Worm (Caenorhabditis elegans): ENCODE data around the gene mrpl-12.

mrpl-12 gene

DNA sequence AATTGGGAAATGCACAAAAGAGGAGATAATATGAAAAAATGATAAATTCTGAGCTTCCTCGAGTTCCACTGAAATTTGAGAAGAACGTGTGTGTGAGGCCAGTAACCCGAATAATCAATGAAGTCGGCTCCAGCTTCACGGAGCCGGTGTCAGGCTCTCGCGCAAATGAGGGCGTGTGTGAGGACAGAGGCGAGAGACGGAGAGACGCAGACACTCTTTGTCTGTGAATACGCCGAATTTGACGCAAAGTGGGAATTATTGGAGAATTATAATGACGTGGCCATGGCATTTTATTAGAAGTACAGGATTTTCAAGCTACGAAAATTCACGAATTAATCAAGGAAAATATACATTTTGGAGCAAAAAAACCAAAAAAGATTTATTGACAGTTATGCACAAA lies 32.3 kb downstream of the mrpl-12 start (continued):
- TF ChIP-seq ZK185.1 (tag; optimal IDR thresholded peaks at IDR 0.05; ENCODE audit: poor library complexity, severe bottlenecking) (peak; percentile 35), Y95B8A.8 (GFP tag; IDR thresholded peaks at IDR 0.05) (no peak), hrde-1 (tag; optimal IDR thresholded peaks at IDR 0.05; ENCODE audit: borderline replicate concordance) (no peak), cebp-1 (GFP tag; IDR thresholded peaks at IDR 0.05) (no peak), cebp-1 (tag; optimal IDR thresholded peaks at IDR 0.05) (peak; percentile 48), Y53G8AR.9 (GFP tag; conservative IDR thresholded peaks at IDR 0.05) (0 out of 2 replicates have a peak, but pooled peaks have one; percentile 20), lin-40 (tag; optimal IDR thresholded peaks at IDR 0.05) (peak; percentile 37), ztf-25 (GFP tag; IDR thresholded peaks at IDR 0.05) (0 out of 2 replicates have a peak, but pooled peaks have one; percentile 34), lin-54 (GFP tag; optimal IDR thresholded peaks at IDR 0.05) (no peak), egl-44 (GFP tag; IDR thresholded peaks at IDR 0.05) (no peak), ama-1 (optimal IDR thresholded peaks at IDR 0.05) (no peak), ama-1 (GFP tag; optimal IDR thresholded peaks at IDR 0.05) (peak in 1 of 2 experiments; percentile 7), snpc-4 (GFP tag; optimal IDR thresholded peaks at IDR 0.05) (no peak), snpc-4 (tag; optimal IDR thresholded peaks at IDR 0.05) (peak in 1 of 4 experiments; percentile 14), lin-35 (GFP tag; optimal IDR thresholded peaks at IDR 0.05) (peak in 1 of 3 experiments; percentile 34), nfya-1 (tag; optimal IDR thresholded peaks at IDR 0.05; ENCODE audit: borderline replicate concordance, insufficient read depth) (no peak), F39B2.1 (GFP tag; IDR thresholded peaks at IDR 0.05) (no peak), gei-17 (GFP tag; optimal IDR thresholded peaks at IDR 0.05) (no peak), mxl-1 (tag; optimal IDR thresholded peaks at IDR 0.05) (no peak), Y56A3A.18 (GFP tag; IDR thresholded peaks at IDR 0.05) (no peak), attf-5 (GFP tag; optimal IDR thresholded peaks at IDR 0.05) (peak; percentile 78), dox-1 (GFP tag; IDR thresholded peaks at IDR 0.05) (peak; percentile 51; the same call in 1 of the 2 replicates)

DNA sequence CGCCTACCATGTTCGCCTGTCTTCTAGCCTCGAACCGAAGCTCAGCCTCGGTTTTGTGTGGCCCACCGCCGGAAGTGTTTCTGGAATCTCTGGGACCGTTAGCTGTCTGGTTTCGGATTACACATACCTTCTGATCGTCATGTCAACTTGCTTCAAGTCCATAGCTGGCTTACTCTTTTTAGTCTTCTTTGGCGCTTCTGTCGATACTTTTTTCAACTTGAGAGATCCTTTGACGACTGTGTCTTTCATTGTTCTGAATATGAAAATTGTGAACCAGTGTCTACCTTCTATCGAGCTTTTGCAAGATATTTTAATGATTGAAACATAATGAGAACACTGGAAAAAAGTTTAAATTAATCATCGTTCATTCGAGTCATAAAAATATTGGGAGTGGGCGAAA lies 33.0 kb downstream of the mrpl-12 start, which contains the start of gene K01G5.8:
Gene K01G5.8, minus strand, starts transcription at position 255 of the 400 bp plus-strand sequence.
- no peak for TF ChIP-seq aptf-3 (GFP tag; IDR thresholded peaks at IDR 0.05)
- TF ChIP-seq B0336.3 (GFP tag; IDR thresholded peaks at IDR 0.05), result peak; percentile 26; the same call in 1 of the 2 replicates
- no peak for TF ChIP-seq ztf-22 (GFP tag; optimal IDR thresholded peaks at IDR 0.05)
- TF ChIP-seq C06A6.2 (GFP tag; conservative IDR thresholded peaks at IDR 0.05), result no peak
- TF ChIP-seq dox-1 (GFP tag; IDR thresholded peaks at IDR 0.05), result no peak
- no peak for TF ChIP-seq ceh-79 (tag; optimal IDR thresholded peaks at IDR 0.05)
- TF ChIP-seq egrh-3 (GFP tag; IDR thresholded peaks at IDR 0.05), result no peak
- TF ChIP-seq hlh-12 (tag; optimal IDR thresholded peaks at IDR 0.05), result no peak
- peak; percentile 61; the same call in 1 of the 2 replicates for TF ChIP-seq Y53G8AR.9 (GFP tag; conservative IDR thresholded peaks at IDR 0.05)
- TF ChIP-seq chd-7 (tag; optimal IDR thresholded peaks at IDR 0.05), result no peak
- TF ChIP-seq F57A8.1 (GFP tag; optimal IDR thresholded peaks at IDR 0.05), result no peak
- no peak for TF ChIP-seq him-1 (tag; optimal IDR thresholded peaks at IDR 0.05)
- no peak for TF ChIP-seq T26A5.8 (tag; optimal IDR thresholded peaks at IDR 0.05)
- TF ChIP-seq efl-1 (GFP tag; optimal IDR thresholded peaks at IDR 0.05), result peak; percentile 20
- TF ChIP-seq zfh-2 (GFP tag; conservative IDR thresholded peaks at IDR 0.05), result no peak
- no peak for TF ChIP-seq unc-130 (GFP tag; optimal IDR thresholded peaks at IDR 0.05)
- TF ChIP-seq rpc-1 (optimal IDR thresholded peaks at IDR 0.05), result no peak
- no peak for TF ChIP-seq rpc-1 (tag; optimal IDR thresholded peaks at IDR 0.05)
- TF ChIP-seq F55B11.4 (tag; optimal IDR thresholded peaks at IDR 0.05; ENCODE audit: borderline replicate concordance, insufficient read depth), result no peak
- TF ChIP-seq aptf-2 (GFP tag; conservative IDR thresholded peaks at IDR 0.05), result no peak
- no peak for TF ChIP-seq unc-62 (GFP tag; optimal IDR thresholded peaks at IDR 0.05)
- TF ChIP-seq tbp1 (GFP tag; optimal IDR thresholded peaks at IDR 0.05), result no peak
- TF ChIP-seq ekl-4 (GFP tag; IDR thresholded peaks at IDR 0.05), result 0 out of 2 replicates have a peak, but pooled peaks have one; percentile 38
- TF ChIP-seq hsf-1 (GFP tag; IDR thresholded peaks at IDR 0.05), result peak; percentile 66
- no peak for TF ChIP-seq bed-1 (GFP tag; IDR thresholded peaks at IDR 0.05)
- no peak for TF ChIP-seq attf-6 (GFP tag; IDR thresholded peaks at IDR 0.05)
- TF ChIP-seq hrde-1 (tag; optimal IDR thresholded peaks at IDR 0.05; ENCODE audit: borderline replicate concordance), result no peak
- no peak for TF ChIP-seq snpc-4 (GFP tag; optimal IDR thresholded peaks at IDR 0.05)
- no peak for TF ChIP-seq snpc-4 (tag; optimal IDR thresholded peaks at IDR 0.05)
- TF ChIP-seq ztf-6 (GFP tag; IDR thresholded peaks at IDR 0.05), result no peak
- no peak for TF ChIP-seq K11D2.4 (GFP tag; IDR thresholded peaks at IDR 0.05)
- TF ChIP-seq Y53F4B.3 (GFP tag; IDR thresholded peaks at IDR 0.05), result no peak
